Worm (Caenorhabditis elegans) whole organism, young adult: ENCODE results near the gene C43H6.12.

Source experiments
- C06A6.2 ChIP-seq: fragments of 200-800 bp; sonication (Bioruptor generic); conservative IDR thresholded peaks from 2 replicates; pipeline ENCODE4 v1.3.6; 2022; ENCODE audit warnings: missing genetic modification characterization, missing compliant biosample characterization
- D2030.7 ChIP-seq: fragments of 200-800 bp; sonication (Bioruptor generic); IDR thresholded peaks from 2 replicates; pipeline ENCODE4 v1.3.6; 2022; ENCODE audit warnings: missing genetic modification reagents, missing genetic modification characterization, missing compliant biosample characterization
- F22D6.2 ChIP-seq: sonication (generic microtip); optimal IDR thresholded peaks from 2 replicates; lab custom pipeline; 2016; ENCODE audit warnings: mild to moderate bottlenecking, missing genetic modification characterization, missing compliant biosample characterization
- T26A5.8 ChIP-seq: sonication (generic microtip); optimal IDR thresholded peaks from 2 replicates; lab custom pipeline; 2016; ENCODE audit warnings: missing genetic modification characterization, missing compliant biosample characterization
- Y53F4B.3 ChIP-seq: fragments of 200-800 bp; sonication (Bioruptor generic); IDR thresholded peaks from 2 replicates; pipeline ENCODE4 v1.3.6; 2022; ENCODE audit warnings: missing genetic modification reagents, missing genetic modification characterization, missing compliant biosample characterization
- Y53G8AR.9 ChIP-seq: fragments of 200-800 bp; sonication (Bioruptor generic); conservative IDR thresholded peaks from 2 replicates; pipeline ENCODE4 v1.3.6; 2022; ENCODE audit warnings: missing genetic modification reagents, missing genetic modification characterization, missing compliant biosample characterization
- Y67H2A.10 ChIP-seq: fragments of 200-800 bp; sonication (Bioruptor generic); conservative IDR thresholded peaks from 2 replicates; pipeline ENCODE4 v1.3.6; 2022; ENCODE audit warnings: missing genetic modification reagents, missing genetic modification characterization, missing compliant biosample characterization
- ZK185.1 ChIP-seq: sonication (generic microtip); optimal IDR thresholded peaks from 2 replicates; lab custom pipeline; 2016; ENCODE audit warnings: mild to moderate bottlenecking, missing genetic modification characterization, missing compliant biosample characterization; ENCODE audit not compliant: poor library complexity, severe bottlenecking
- ama-1 ChIP-seq, 3 experiments: fragments of 150-350 bp in 1 of 3; sonication (generic microtip) in 2 of 3; optimal IDR thresholded peaks; 2 replicates each; lab custom pipeline; 2014 to 2018; ENCODE audit warnings: missing biosample characterization in 2 of 3, missing genetic modification characterization in 2 of 3, missing genetic modification reagents in 2 of 3
- attf-3 ChIP-seq: fragments of 200-800 bp; sonication (Bioruptor generic); conservative IDR thresholded peaks from 2 replicates; pipeline ENCODE4 v1.3.6; 2022; ENCODE audit warnings: missing genetic modification reagents, missing genetic modification characterization, missing compliant biosample characterization
- attf-6 ChIP-seq: fragments of 200-800 bp; sonication (Bioruptor generic); IDR thresholded peaks from 2 replicates; pipeline ENCODE4 v1.3.6; 2022; ENCODE audit warnings: missing genetic modification reagents, missing genetic modification characterization, missing compliant biosample characterization
- bed-1 ChIP-seq: fragments of 200-800 bp; sonication (Bioruptor generic); IDR thresholded peaks from 2 replicates; pipeline ENCODE4 v1.3.6; 2022; ENCODE audit warnings: missing genetic modification reagents, missing genetic modification characterization, missing compliant biosample characterization
- bed-2 ChIP-seq: fragments of 200-800 bp; sonication (Bioruptor generic); IDR thresholded peaks from 2 replicates; pipeline ENCODE4 v1.3.6; 2022; ENCODE audit warnings: missing genetic modification reagents, missing genetic modification characterization, missing compliant biosample characterization
- cebp-1 ChIP-seq, 2 experiments: fragments of 200-800 bp in 1 of 2; sonication (Bioruptor generic) in 1 of 2; sonication (generic microtip) in 1 of 2; IDR thresholded peaks in 1 of 2; optimal IDR thresholded peaks in 1 of 2; 2 replicates each; pipeline versions ENCODE4 v1.3.6 to Lab custom; 2017 to 2022; ENCODE audit warnings: missing compliant biosample characterization in 2 of 2, missing genetic modification characterization in 2 of 2, mild to moderate bottlenecking in 1 of 2, missing genetic modification reagents in 1 of 2, moderate library complexity in 1 of 2
- ceh-100 ChIP-seq: fragments of 200-800 bp; sonication (Bioruptor generic); IDR thresholded peaks from 2 replicates; pipeline ENCODE4 v1.3.6; 2022; ENCODE audit warnings: missing genetic modification reagents, missing genetic modification characterization, missing compliant biosample characterization
- die-1 ChIP-seq: sonication (generic microtip); optimal IDR thresholded peaks from 2 replicates; lab custom pipeline; 2016; ENCODE audit warnings: missing genotype, mild to moderate bottlenecking, missing genetic modification characterization, missing compliant biosample characterization
- dpff-1 ChIP-seq: sonication (generic microtip); optimal IDR thresholded peaks from 2 replicates; lab custom pipeline; 2017; ENCODE audit warnings: mild to moderate bottlenecking, missing genetic modification characterization, missing compliant biosample characterization
- egl-18 ChIP-seq: fragments of 200-800 bp; sonication (Bioruptor generic); IDR thresholded peaks from 2 replicates; pipeline ENCODE4 v1.3.6; 2022; ENCODE audit warnings: missing genetic modification reagents, missing genetic modification characterization, missing compliant biosample characterization
- hmg-1.2 ChIP-seq: fragments of 200-800 bp; sonication (Bioruptor generic); IDR thresholded peaks from 2 replicates; pipeline ENCODE4 v1.3.6; 2022; ENCODE audit warnings: missing genetic modification reagents, missing genetic modification characterization, missing compliant biosample characterization
- lag-1 ChIP-seq: fragments of 200-800 bp; sonication (Bioruptor generic); IDR thresholded peaks from 2 replicates; pipeline ENCODE4 v1.3.6; 2022; ENCODE audit warnings: missing genetic modification reagents, missing genetic modification characterization, missing compliant biosample characterization
- lin-35 ChIP-seq, 3 experiments: fragments of 150-350 bp in 2 of 3; sonication (generic microtip) in 1 of 3; optimal IDR thresholded peaks; 2 replicates each; lab custom pipeline; 2014 to 2018; ENCODE audit warnings: missing biosample characterization in 3 of 3, missing genetic modification characterization in 3 of 3, missing genetic modification reagents in 3 of 3
- lin-40 ChIP-seq: sonication (generic microtip); optimal IDR thresholded peaks from 2 replicates; lab custom pipeline; 2016; ENCODE audit warnings: missing genetic modification characterization, mild to moderate bottlenecking, missing compliant biosample characterization, missing genotype, missing genetic modification reagents
- lin-54 ChIP-seq: fragments of 200-800 bp; sonication (Bioruptor generic); optimal IDR thresholded peaks from 2 replicates; lab custom pipeline; 2018; ENCODE audit warnings: mild to moderate bottlenecking, missing genetic modification characterization, missing compliant biosample characterization
- lsy-27 ChIP-seq: sonication (generic microtip); optimal IDR thresholded peaks from 2 replicates; lab custom pipeline; 2017; ENCODE audit warnings: missing genetic modification characterization, mild to moderate bottlenecking, missing compliant biosample characterization, antibody characterized with exemption, missing genotype, borderline replicate concordance; ENCODE audit not compliant: insufficient read depth
- madf-10 ChIP-seq: sonication (generic microtip); optimal IDR thresholded peaks from 2 replicates; lab custom pipeline; 2016; ENCODE audit warnings: mild to moderate bottlenecking, missing genetic modification characterization, missing compliant biosample characterization
- madf-3 ChIP-seq: fragments of 200-800 bp; sonication (Bioruptor generic); IDR thresholded peaks from 2 replicates; pipeline ENCODE4 v1.3.6; 2022; ENCODE audit warnings: missing genetic modification reagents, missing genetic modification characterization, missing compliant biosample characterization
- madf-6 ChIP-seq: fragments of 200-800 bp; sonication (Bioruptor generic); IDR thresholded peaks from 2 replicates; pipeline ENCODE4 v1.3.6; 2022; ENCODE audit warnings: missing genetic modification reagents, missing genetic modification characterization, missing compliant biosample characterization
- madf-8 ChIP-seq: fragments of 200-800 bp; sonication (Bioruptor generic); conservative IDR thresholded peaks from 2 replicates; pipeline ENCODE4 v1.3.6; 2022; ENCODE audit warnings: missing genetic modification reagents, missing genetic modification characterization, missing compliant biosample characterization
- mcd-1 ChIP-seq: fragments of 200-800 bp; sonication (Bioruptor generic); IDR thresholded peaks from 2 replicates; pipeline ENCODE4 v1.3.6; 2022; ENCODE audit warnings: missing genetic modification reagents, missing genetic modification characterization, missing compliant biosample characterization
- mel-28 ChIP-seq: sonication (generic microtip); optimal IDR thresholded peaks from 2 replicates; lab custom pipeline; 2016; ENCODE audit warnings: borderline replicate concordance, mild to moderate bottlenecking, missing genetic modification characterization, missing compliant biosample characterization
- mxl-1 ChIP-seq: sonication (generic microtip); optimal IDR thresholded peaks from 2 replicates; lab custom pipeline; 2016; ENCODE audit warnings: missing genetic modification characterization, missing compliant biosample characterization
- nhr-179 ChIP-seq: sonication (generic microtip); optimal IDR thresholded peaks from 2 replicates; lab custom pipeline; 2016; ENCODE audit warnings: mild to moderate bottlenecking, missing genetic modification characterization, missing compliant biosample characterization
- pha-4 ChIP-seq: fragments of 150-350 bp; sonication (generic microtip); optimal IDR thresholded peaks from 2 replicates; lab custom pipeline; 2014; ENCODE audit warnings: missing biosample characterization, missing genetic modification reagents, missing genetic modification characterization
- rcor-1 ChIP-seq: fragments of 200-800 bp; sonication (Bioruptor generic); IDR thresholded peaks from 2 replicates; pipeline ENCODE4 v1.3.6; 2022; ENCODE audit warnings: missing genetic modification reagents, missing genetic modification characterization, missing compliant biosample characterization
- repo-1 ChIP-seq: sonication (generic microtip); optimal IDR thresholded peaks from 2 replicates; lab custom pipeline; 2017; ENCODE audit warnings: mild to moderate bottlenecking, missing genetic modification characterization, missing compliant biosample characterization
- rpc-1 ChIP-seq, 2 experiments: fragments of 150-350 bp in 1 of 2; sonication (generic microtip) in 1 of 2; optimal IDR thresholded peaks; 2 replicates each; lab custom pipeline; 2014 to 2018; ENCODE audit warnings: missing biosample characterization in 1 of 2, missing genetic modification characterization in 1 of 2, missing genetic modification reagents in 1 of 2, missing genotype in 1 of 2
- sdz-38 ChIP-seq: sonication (generic microtip); optimal IDR thresholded peaks from 2 replicates; lab custom pipeline; 2016; ENCODE audit warnings: missing genotype, missing genetic modification characterization, missing compliant biosample characterization
- somi-1 ChIP-seq: fragments of 200-800 bp; sonication (Bioruptor generic); optimal IDR thresholded peaks from 2 replicates; lab custom pipeline; 2018; ENCODE audit warnings: mild to moderate bottlenecking, missing genetic modification characterization, missing compliant biosample characterization
- sptf-2 ChIP-seq: fragments of 200-800 bp; sonication (Bioruptor generic); optimal IDR thresholded peaks from 2 replicates; lab custom pipeline; 2018; ENCODE audit warnings: mild to moderate bottlenecking, missing genetic modification characterization, missing compliant biosample characterization
- tbp1 ChIP-seq: fragments of 200-800 bp; sonication (Bioruptor generic); optimal IDR thresholded peaks from 2 replicates; lab custom pipeline; 2018; ENCODE audit warnings: mild to moderate bottlenecking, missing genetic modification characterization, missing compliant biosample characterization
- tbx-9 ChIP-seq: sonication (generic microtip); optimal IDR thresholded peaks from 2 replicates; lab custom pipeline; 2016; ENCODE audit warnings: borderline replicate concordance, missing genetic modification characterization, inconsistent platforms, missing compliant biosample characterization
- tlf-1 ChIP-seq: fragments of 200-800 bp; sonication (Bioruptor generic); optimal IDR thresholded peaks from 2 replicates; lab custom pipeline; 2018; ENCODE audit warnings: mild to moderate bottlenecking, missing genetic modification characterization, missing compliant biosample characterization
- unc-130 ChIP-seq: sonication (generic microtip); optimal IDR thresholded peaks from 2 replicates; lab custom pipeline; 2016; ENCODE audit warnings: missing genetic modification reagents, missing genetic modification characterization, missing compliant biosample characterization
- xnd-1 ChIP-seq: sonication (generic microtip); optimal IDR thresholded peaks from 2 replicates; lab custom pipeline; 2016; ENCODE audit warnings: missing genotype, missing genetic modification reagents, missing genetic modification characterization, missing compliant biosample characterization
- ztf-25 ChIP-seq: fragments of 200-800 bp; sonication (Bioruptor generic); IDR thresholded peaks from 2 replicates; pipeline ENCODE4 v1.3.6; 2022; ENCODE audit warnings: missing genetic modification reagents, missing genetic modification characterization, missing compliant biosample characterization
- ztf-26 ChIP-seq: sonication (generic microtip); optimal IDR thresholded peaks from 2 replicates; lab custom pipeline; 2017; ENCODE audit warnings: missing genetic modification characterization, missing compliant biosample characterization
- ztf-28 ChIP-seq: fragments of 200-800 bp; sonication (Bioruptor generic); IDR thresholded peaks from 2 replicates; pipeline ENCODE4 v1.3.6; 2022; ENCODE audit warnings: missing genetic modification reagents, missing genetic modification characterization, missing compliant biosample characterization
- ztf-6 ChIP-seq: fragments of 200-800 bp; sonication (Bioruptor generic); IDR thresholded peaks from 2 replicates; pipeline ENCODE4 v1.3.6; 2022; ENCODE audit warnings: missing genetic modification reagents, missing genetic modification characterization, missing compliant biosample characterization

The C43H6.12 gene

DNA sequence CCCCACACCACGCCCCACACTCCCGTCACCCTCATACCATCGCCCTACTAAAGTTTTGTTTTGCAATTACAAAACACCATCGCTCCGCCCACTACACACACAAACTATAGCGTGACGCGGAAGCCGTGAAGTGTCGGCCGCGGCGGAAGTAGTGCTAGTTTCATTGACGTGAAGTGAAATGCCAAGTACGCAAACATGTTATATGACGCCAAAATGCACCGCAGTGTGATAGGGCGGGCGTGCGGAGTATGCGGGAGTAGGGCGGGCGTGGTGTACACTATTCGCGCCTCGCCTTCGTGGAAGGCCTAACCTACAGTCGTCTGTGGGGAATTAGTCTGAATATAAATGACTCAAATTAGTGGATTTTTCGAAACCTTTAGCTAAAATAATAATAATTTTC, 46.5 kb upstream of the C43H6.12 start (continued):
- TF ChIP-seq Y53G8AR.9 = no peak
- TF ChIP-seq rcor-1 (GFP tag; lab: Robert Waterston, UW) = peak; percentile 75; the same call in 1 of the 2 replicates
- no peak for TF ChIP-seq pha-4 (tag; lab: Kevin White, UChicago)
- TF ChIP-seq lin-40 (tag; lab: Kevin White, UChicago) = no peak
- TF ChIP-seq ama-1 (optimal IDR thresholded peaks at IDR 0.05; lab: Kevin White, UChicago) = no peak
- TF ChIP-seq ama-1 (GFP tag; optimal IDR thresholded peaks at IDR 0.05; lab: Kevin White, UChicago) = no peak
- TF ChIP-seq sdz-38 = no peak
- TF ChIP-seq ztf-6 (GFP tag; lab: Robert Waterston, UW) = no peak
- no peak for TF ChIP-seq ZK185.1 (tag; lab: Kevin White, UChicago)
- no peak for TF ChIP-seq attf-6 (GFP tag; lab: Robert Waterston, UW)
- no peak for TF ChIP-seq tbp1
- peak; percentile 65 for TF ChIP-seq hmg-1.2 (GFP tag; lab: Robert Waterston, UW)
- TF ChIP-seq madf-6 (GFP tag; lab: Robert Waterston, UW) = peak; percentile 72
- no peak for TF ChIP-seq T26A5.8 (tag; lab: Kevin White, UChicago)
- no peak for TF ChIP-seq lsy-27
- TF ChIP-seq lin-35 (GFP tag; optimal IDR thresholded peaks at IDR 0.05; lab: Kevin White, UChicago) = no peak
- TF ChIP-seq C06A6.2 = no peak
- no peak for TF ChIP-seq F22D6.2 (tag; lab: Kevin White, UChicago)
- TF ChIP-seq bed-2 (GFP tag; lab: Robert Waterston, UW) = no peak
- no peak for TF ChIP-seq somi-1 (GFP tag; lab: Kevin White, UChicago)
- no peak for TF ChIP-seq nhr-179 (tag; lab: Kevin White, UChicago)
- no peak for TF ChIP-seq bed-1 (GFP tag; lab: Robert Waterston, UW)
- TF ChIP-seq mcd-1 = no peak; the same call in 1 of the 2 replicates
- TF ChIP-seq lag-1 (GFP tag; lab: Robert Waterston, UW) = no peak
- TF ChIP-seq ztf-28 (GFP tag; lab: Robert Waterston, UW) = no peak
- TF ChIP-seq Y53F4B.3 = no peak
- TF ChIP-seq lin-54 = no peak
- peak; percentile 19 for TF ChIP-seq sptf-2 (GFP tag; lab: Kevin White, UChicago)
- no peak for TF ChIP-seq D2030.7 (GFP tag; lab: Robert Waterston, UW)
- TF ChIP-seq Y67H2A.10 (GFP tag; lab: Robert Waterston, UW) = no peak
- TF ChIP-seq mxl-1 (tag; lab: Kevin White, UChicago) = no peak
- TF ChIP-seq die-1 = no peak
- TF ChIP-seq xnd-1 (tag; lab: Kevin White, UChicago) = no peak
- TF ChIP-seq dpff-1 (tag; lab: Kevin White, UChicago) = no peak
- TF ChIP-seq madf-8 (GFP tag; lab: Robert Waterston, UW) = peak; percentile 29; the same call in 1 of the 2 replicates
- no peak for TF ChIP-seq cebp-1 (GFP tag; IDR thresholded peaks at IDR 0.05; lab: Robert Waterston, UW)
- no peak for TF ChIP-seq cebp-1 (tag; optimal IDR thresholded peaks at IDR 0.05; lab: Kevin White, UChicago)
- no peak for TF ChIP-seq tbx-9 (tag; lab: Kevin White, UChicago)
- no peak for TF ChIP-seq ztf-26 (tag; lab: Kevin White, UChicago)
- TF ChIP-seq ztf-25 (GFP tag; lab: Robert Waterston, UW) = no peak
- TF ChIP-seq madf-10 (tag; lab: Kevin White, UChicago) = no peak
- no peak for TF ChIP-seq tlf-1 (GFP tag; lab: Kevin White, UChicago)
- no peak for TF ChIP-seq mel-28
- no peak for TF ChIP-seq repo-1 (tag; lab: Kevin White, UChicago)
- TF ChIP-seq rpc-1 (optimal IDR thresholded peaks at IDR 0.05; lab: Kevin White, UChicago) = no peak
- TF ChIP-seq rpc-1 (tag; optimal IDR thresholded peaks at IDR 0.05; lab: Kevin White, UChicago) = no peak
- TF ChIP-seq madf-3 (GFP tag; lab: Robert Waterston, UW) = 0 out of 2 replicates have a peak, but pooled peaks have one; percentile 19
- TF ChIP-seq ceh-100 (GFP tag; lab: Robert Waterston, UW) = no peak
- no peak for TF ChIP-seq attf-3 (GFP tag; lab: Robert Waterston, UW)
- no peak for TF ChIP-seq egl-18 (GFP tag; lab: Robert Waterston, UW)
- no peak for TF ChIP-seq unc-130 (GFP tag; lab: Kevin White, UChicago)
